Fruit fly (Drosophila melanogaster): Measurements from ENCODE around the gene Nedd8.

DNA sequence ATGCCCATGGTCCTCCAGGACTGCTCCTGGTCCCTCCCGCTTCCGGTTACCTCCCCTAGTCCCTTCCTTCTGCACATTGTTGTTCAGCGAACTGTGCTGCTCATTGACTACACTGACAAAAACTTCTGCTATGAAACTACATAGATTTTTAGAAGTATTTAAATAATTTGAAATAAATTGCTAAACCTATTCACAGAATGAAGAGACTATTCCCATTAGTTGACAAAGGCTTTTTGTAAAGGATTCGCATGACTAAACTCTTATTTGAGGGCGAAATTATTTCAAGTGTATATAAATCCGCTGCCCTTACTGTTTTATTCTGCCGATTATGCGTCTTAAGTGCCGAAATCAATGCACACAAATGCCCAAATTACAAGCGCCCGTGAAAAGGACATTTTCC is 30.4 kb downstream of the Nedd8 start:
- TF ChIP-seq pan (optimal IDR thresholded peaks at IDR 0.05): no peak
- no peak for TF ChIP-seq EcR (GFP tag; optimal IDR thresholded peaks at IDR 0.05)
- no peak for TF ChIP-seq psq (optimal IDR thresholded peaks at IDR 0.05)

Measured in whole organism.